Fruit fly (Drosophila melanogaster): ENCODE data around the gene Cp19.

Gene Cp19

dm6 chr3L:8686646-8687045 is 43.0 kb upstream of the Cp19 start:
- peak; percentile 49 for TF ChIP-seq Med (GFP tag)
- TF ChIP-seq CG10565 (GFP tag; optimal IDR thresholded peaks at IDR 0.05) = no peak
- TF ChIP-seq CG6854 (GFP tag; optimal IDR thresholded peaks at IDR 0.05) = no peak
- no peak for TF ChIP-seq CG1603 (tag; optimal IDR thresholded peaks at IDR 0.05)
- peak; percentile 17 for TF ChIP-seq sd (tag; optimal IDR thresholded peaks at IDR 0.05)

dm6 chr3L:8688694-8689291 is 40.9 kb upstream of the Cp19 start:
- peak; percentile 40; the same call in 1 of the 2 replicates for TF ChIP-seq CG32772 (GFP tag; IDR thresholded peaks at IDR 0.05)
- peak; percentile 58 for TF ChIP-seq Atf6 (GFP tag; IDR thresholded peaks at IDR 0.05)
- TF ChIP-seq Hmr (GFP tag; optimal IDR thresholded peaks at IDR 0.05) = peak; percentile 11
- TF ChIP-seq chm (GFP tag; IDR thresholded peaks at IDR 0.05) = 0 out of 2 replicates have a peak, but pooled peaks have one; percentile 32
- peak; percentile 26 for TF ChIP-seq CG18599 (GFP tag; optimal IDR thresholded peaks at IDR 0.05)
- 0 out of 3 replicates have a peak, but pooled peaks have one; percentile 10 for TF ChIP-seq CG6791 (GFP tag; IDR thresholded peaks at IDR 0.05; ENCODE audit: partially characterized antibody)
- TF ChIP-seq row (GFP tag; IDR thresholded peaks at IDR 0.05) = 0 out of 3 replicates have a peak, but pooled peaks have one; percentile 15
- no peak for TF ChIP-seq croc (GFP tag; conservative IDR thresholded peaks at IDR 0.05)
- no peak for TF ChIP-seq CG11695 (GFP tag; IDR thresholded peaks at IDR 0.05)
- TF ChIP-seq fu2 (GFP tag; optimal IDR thresholded peaks at IDR 0.05) = no peak
- TF ChIP-seq E2f1 (GFP tag; IDR thresholded peaks at IDR 0.05) = no peak
- TF ChIP-seq CG10543 (GFP tag; optimal IDR thresholded peaks at IDR 0.05) = peak; percentile 18
- TF ChIP-seq CG31224 (GFP tag; IDR thresholded peaks at IDR 0.05) = 0 out of 2 replicates have a peak, but pooled peaks have one; percentile 12
- TF ChIP-seq CG15514 (GFP tag; optimal IDR thresholded peaks at IDR 0.05) = no peak
- TF ChIP-seq CG4424 (GFP tag; optimal IDR thresholded peaks at IDR 0.05) = no peak
- TF ChIP-seq az2 (GFP tag; optimal IDR thresholded peaks at IDR 0.05) = no peak
- TF ChIP-seq Mrtf (GFP tag; IDR thresholded peaks at IDR 0.05) = 0 out of 3 replicates have a peak, but pooled peaks have one; percentile 34
- TF ChIP-seq fd96Cb (tag; optimal IDR thresholded peaks at IDR 0.05) = no peak
- TF ChIP-seq CG34376 (GFP tag; optimal IDR thresholded peaks at IDR 0.05) = peak; percentile 28
- TF ChIP-seq CG10321 (GFP tag; IDR thresholded peaks at IDR 0.05) = no peak
- 0 out of 3 replicates have a peak, but pooled peaks have one; percentile 37 for TF ChIP-seq CG11456 (GFP tag; IDR thresholded peaks at IDR 0.05)
- TF ChIP-seq slbo (GFP tag; IDR thresholded peaks at IDR 0.05) = peak; percentile 15; the same call in 1 of the 2 replicates
- TF ChIP-seq CG10462 (GFP tag; optimal IDR thresholded peaks at IDR 0.05) = no peak
- TF ChIP-seq ab (GFP tag; optimal IDR thresholded peaks at IDR 0.05) = no peak
- 0 out of 4 replicates have a peak, but pooled peaks have one; percentile 19 for TF ChIP-seq Dll (GFP tag; IDR thresholded peaks at IDR 0.05; ENCODE audit: partially characterized antibody)
- peak; percentile 5; the same call in 1 of the 2 replicates for TF ChIP-seq CG32532 (GFP tag; IDR thresholded peaks at IDR 0.05)
- 0 out of 2 replicates have a peak, but pooled peaks have one; percentile 6 for TF ChIP-seq CG43689 (GFP tag; IDR thresholded peaks at IDR 0.05)
- no peak for TF ChIP-seq CG6254 (GFP tag; optimal IDR thresholded peaks at IDR 0.05)
- TF ChIP-seq zfh1 (GFP tag; IDR thresholded peaks at IDR 0.05) = 0 out of 3 replicates have a peak, but pooled peaks have one; percentile 14
- peak; percentile 40 for TF ChIP-seq cwo (GFP tag; optimal IDR thresholded peaks at IDR 0.05)
- TF ChIP-seq CG13894 (tag; optimal IDR thresholded peaks at IDR 0.05) = peak; percentile 0
- peak; percentile 15; the same call in 1 of the 3 replicates for TF ChIP-seq dysf (GFP tag; IDR thresholded peaks at IDR 0.05)
- peak; percentile 75 for TF ChIP-seq ftz-f1 (GFP tag; optimal IDR thresholded peaks at IDR 0.05)
- TF ChIP-seq seq (GFP tag; IDR thresholded peaks at IDR 0.05) = 0 out of 2 replicates have a peak, but pooled peaks have one; percentile 17
- TF ChIP-seq sd (tag; optimal IDR thresholded peaks at IDR 0.05) = peak; percentile 17
- TF ChIP-seq caup (GFP tag; optimal IDR thresholded peaks at IDR 0.05; ENCODE audit: severe bottlenecking) = peak; percentile 4
- TF ChIP-seq CG2678 (tag; optimal IDR thresholded peaks at IDR 0.05) = no peak
- TF ChIP-seq hb (GFP tag; IDR thresholded peaks at IDR 0.05; ENCODE audit: partially characterized antibody) = no peak
- peak; percentile 40; the same call in 1 of the 2 replicates for TF ChIP-seq vvl (GFP tag; IDR thresholded peaks at IDR 0.05)
- peak; percentile 6 for TF ChIP-seq sug (tag; optimal IDR thresholded peaks at IDR 0.05)
- no peak for TF ChIP-seq cad (GFP tag; optimal IDR thresholded peaks at IDR 0.05)
- TF ChIP-seq CG3995 (GFP tag; optimal IDR thresholded peaks at IDR 0.05) = peak; percentile 90
